Fruit fly (Drosophila melanogaster) whole organism, embryonic: ENCODE measurements around the gene spn-B.
A peak's percentile ranks its signal among the peaks of the same experiment; 100 is the strongest.

Source experiments
- Adf1 ChIP-seq: fragments of 200-800 bp; sonication (Bioruptor generic); IDR thresholded peaks from 2 replicates; pipeline ENCODE4 v1.3.6; 2022; ENCODE audit warnings: missing biosample characterization, missing genetic modification characterization
- B-H2 ChIP-seq: fragments of 200-800 bp; sonication (Bioruptor generic); optimal IDR thresholded peaks from 2 replicates; lab custom pipeline; 2018; ENCODE audit warnings: missing biosample characterization, mild to moderate bottlenecking, missing genetic modification characterization
- CG10979 ChIP-seq: fragments of 200-800 bp; sonication (Bioruptor generic); optimal IDR thresholded peaks from 2 replicates; lab custom pipeline; 2018; ENCODE audit warnings: missing biosample characterization, mild to moderate bottlenecking, missing genetic modification characterization, moderate library complexity
- CG12104 ChIP-seq: fragments of 200-800 bp; sonication (Bioruptor generic); optimal IDR thresholded peaks from 3 replicates; lab custom pipeline; 2016; ENCODE audit warnings: missing biosample characterization, missing genetic modification characterization
- CG12769 ChIP-seq: fragments of 200-800 bp; sonication (Bioruptor generic); optimal IDR thresholded peaks from 2 replicates; lab custom pipeline; 2019; ENCODE audit warnings: missing biosample characterization, mild to moderate bottlenecking, missing genetic modification characterization, moderate library complexity
- CG14710 ChIP-seq: fragments of 200-800 bp; sonication (Bioruptor generic); optimal IDR thresholded peaks from 3 replicates; lab custom pipeline; 2019; ENCODE audit warnings: missing biosample characterization, mild to moderate bottlenecking, missing genetic modification characterization, moderate library complexity
- CG15269 ChIP-seq: fragments of 200-800 bp; sonication (Bioruptor generic); optimal IDR thresholded peaks from 2 replicates; lab custom pipeline; 2018; ENCODE audit warnings: missing biosample characterization, mild to moderate bottlenecking, missing genetic modification characterization, moderate library complexity
- CG15479 ChIP-seq: fragments of 200-800 bp; sonication (Bioruptor generic); optimal IDR thresholded peaks from 3 replicates; lab custom pipeline; 2019; ENCODE audit warnings: missing biosample characterization, mild to moderate bottlenecking, missing genetic modification characterization, moderate library complexity
- CG1602 ChIP-seq: fragments of 200-800 bp; sonication (Bioruptor generic); optimal IDR thresholded peaks from 3 replicates; lab custom pipeline; 2016; ENCODE audit warnings: missing biosample characterization, missing genetic modification characterization
- CG1832 ChIP-seq: fragments of 200-800 bp; sonication (Bioruptor generic); optimal IDR thresholded peaks from 2 replicates; lab custom pipeline; 2017; ENCODE audit warnings: missing biosample characterization, mild to moderate bottlenecking, missing genetic modification characterization, inconsistent platforms
- CG18619 ChIP-seq: fragments of 200-800 bp; sonication (Bioruptor generic); optimal IDR thresholded peaks from 3 replicates; lab custom pipeline; 2017; ENCODE audit warnings: missing biosample characterization, mild to moderate bottlenecking, missing genetic modification characterization
- CG2202 ChIP-seq: fragments of 200-800 bp; sonication (Bioruptor generic); optimal IDR thresholded peaks from 2 replicates; lab custom pipeline; 2018; ENCODE audit warnings: missing biosample characterization, mild to moderate bottlenecking, missing genetic modification characterization
- CG31365 ChIP-seq: fragments of 200-800 bp; sonication (Bioruptor generic); optimal IDR thresholded peaks from 2 replicates; lab custom pipeline; 2018; ENCODE audit warnings: missing biosample characterization, mild to moderate bottlenecking, missing genetic modification characterization
- CG31388 ChIP-seq: fragments of 200-800 bp; sonication (Bioruptor generic); optimal IDR thresholded peaks from 2 replicates; lab custom pipeline; 2016; ENCODE audit warnings: missing biosample characterization, missing genetic modification characterization
- CG32532 ChIP-seq: fragments of 200-800 bp; sonication (Bioruptor generic); IDR thresholded peaks from 2 replicates; pipeline ENCODE4 v1.3.6; 2022; ENCODE audit warnings: missing biosample characterization, missing genetic modification characterization
- CG33213 ChIP-seq: fragments of 200-800 bp; sonication (Bioruptor generic); optimal IDR thresholded peaks from 3 replicates; lab custom pipeline; 2016; ENCODE audit warnings: missing biosample characterization, missing genetic modification characterization
- CG3726 ChIP-seq: fragments of 200-800 bp; sonication (Bioruptor generic); IDR thresholded peaks from 3 replicates; pipeline ENCODE4, ENCODE4 v1.3.6; 2022; ENCODE audit warnings: missing biosample characterization, missing genetic modification characterization
- CG4707 ChIP-seq: fragments of 200-800 bp; sonication (Bioruptor generic); optimal IDR thresholded peaks from 2 replicates; lab custom pipeline; 2018; ENCODE audit warnings: missing biosample characterization, mild to moderate bottlenecking, missing genetic modification characterization, moderate library complexity
- CG7928 ChIP-seq: fragments of 200-800 bp; sonication (Bioruptor generic); optimal IDR thresholded peaks from 2 replicates; lab custom pipeline; 2017; ENCODE audit warnings: missing biosample characterization, mild to moderate bottlenecking, missing genetic modification characterization
- CG9437 ChIP-seq: fragments of 200-800 bp; sonication (Bioruptor generic); optimal IDR thresholded peaks from 2 replicates; lab custom pipeline; 2018; ENCODE audit warnings: missing biosample characterization, mild to moderate bottlenecking, missing genetic modification characterization
- CG9817 ChIP-seq: fragments of 200-800 bp; sonication (Bioruptor generic); optimal IDR thresholded peaks from 2 replicates; lab custom pipeline; 2018; ENCODE audit warnings: missing biosample characterization, mild to moderate bottlenecking, missing genetic modification characterization, moderate library complexity
- CG9876 ChIP-seq: fragments of 200-800 bp; sonication (Bioruptor generic); optimal IDR thresholded peaks from 2 replicates; lab custom pipeline; 2016; ENCODE audit warnings: missing biosample characterization, missing genetic modification characterization
- HHEX ChIP-seq: fragments of 200-800 bp; sonication (Bioruptor generic); optimal IDR thresholded peaks from 3 replicates; lab custom pipeline; 2017; ENCODE audit warnings: missing biosample characterization, mild to moderate bottlenecking, missing genetic modification characterization, missing genetic modification reagents
- HLH54F ChIP-seq: fragments of 200-800 bp; sonication (Bioruptor generic); optimal IDR thresholded peaks from 3 replicates; lab custom pipeline; 2016; ENCODE audit warnings: missing biosample characterization, missing genetic modification characterization
- Hmr ChIP-seq: fragments of 200-800 bp; sonication (Bioruptor generic); optimal IDR thresholded peaks from 3 replicates; lab custom pipeline; 2017; ENCODE audit warnings: mild to moderate bottlenecking, missing biosample characterization, missing genetic modification reagents, missing genetic modification characterization
- Hmx ChIP-seq: fragments of 200-800 bp; sonication (Bioruptor generic); optimal IDR thresholded peaks from 2 replicates; lab custom pipeline; 2016; ENCODE audit warnings: missing biosample characterization, missing genetic modification characterization
- Hr78 ChIP-seq, 2 experiments: fragments of 200-800 bp in 1 of 2; fragments of >200 bp in 1 of 2; sonication (Bioruptor generic) in 1 of 2; optimal IDR thresholded peaks; 2 replicates each; lab custom pipeline; 2017 to 2019; ENCODE audit warnings: missing biosample characterization in 2 of 2, missing genetic modification characterization in 2 of 2, mild to moderate bottlenecking in 1 of 2, moderate library complexity in 1 of 2
- Max ChIP-seq: fragments of 200-800 bp; sonication (Bioruptor generic); optimal IDR thresholded peaks from 2 replicates; lab custom pipeline; 2016; ENCODE audit warnings: missing biosample characterization, mild to moderate bottlenecking, missing genetic modification characterization
- Mrtf ChIP-seq: fragments of 200-800 bp; sonication (Bioruptor generic); IDR thresholded peaks from 3 replicates; pipeline ENCODE4 v1.3.6; 2022; ENCODE audit warnings: missing biosample characterization, missing genetic modification characterization
- NC2β ChIP-seq: fragments of 200-800 bp; sonication (Bioruptor generic); optimal IDR thresholded peaks from 2 replicates; lab custom pipeline; 2016; ENCODE audit warnings: missing biosample characterization, missing genetic modification characterization
- Nf-YC ChIP-seq: fragments of 200-800 bp; optimal IDR thresholded peaks from 3 replicates; lab custom pipeline; 2019; ENCODE audit warnings: missing biosample characterization, mild to moderate bottlenecking, missing genetic modification characterization, moderate library complexity
- Rfx ChIP-seq: fragments of 200-800 bp; sonication (Bioruptor generic); IDR thresholded peaks from 2 replicates; pipeline ENCODE4 v1.3.6; 2022; ENCODE audit warnings: missing biosample characterization, missing genetic modification characterization
- TFAM ChIP-seq: fragments of 200-800 bp; sonication (Bioruptor generic); optimal IDR thresholded peaks from 2 replicates; lab custom pipeline; 2017; ENCODE audit warnings: missing biosample characterization, missing genetic modification characterization, inconsistent platforms
- Xbp1 ChIP-seq: fragments of 200-800 bp; sonication (Bioruptor generic); optimal IDR thresholded peaks from 3 replicates; lab custom pipeline; 2016; ENCODE audit warnings: missing biosample characterization, mild to moderate bottlenecking, missing genetic modification characterization
- bsh ChIP-seq, 2 experiments: fragments of 200-800 bp; sonication (Bioruptor generic); optimal IDR thresholded peaks; 2 replicates each; lab custom pipeline; 2017 to 2018; ENCODE audit warnings: mild to moderate bottlenecking in 2 of 2, missing biosample characterization in 2 of 2, missing genetic modification characterization in 2 of 2, moderate library complexity in 1 of 2
- btn ChIP-seq: fragments of 200-800 bp; sonication (Bioruptor generic); optimal IDR thresholded peaks from 2 replicates; lab custom pipeline; 2016; ENCODE audit warnings: missing biosample characterization, missing genetic modification characterization
- chif ChIP-seq, 2 experiments: fragments of 200-800 bp; sonication (Bioruptor generic); optimal IDR thresholded peaks; 3 replicates each; lab custom pipeline; 2016; ENCODE audit warnings: missing biosample characterization in 2 of 2, missing genetic modification characterization in 2 of 2
- chinmo ChIP-seq: fragments of 200-800 bp; sonication (Bioruptor generic); IDR thresholded peaks from 4 replicates; pipeline ENCODE4 v1.3.6; 2022; ENCODE audit warnings: missing biosample characterization, missing genetic modification characterization; ENCODE audit not compliant: partially characterized antibody
- fd96Cb ChIP-seq: fragments of 200-800 bp; sonication (Bioruptor generic); optimal IDR thresholded peaks from 2 replicates; lab custom pipeline; 2018; ENCODE audit warnings: missing biosample characterization, mild to moderate bottlenecking, missing genetic modification characterization, moderate library complexity
- jigr1 ChIP-seq: fragments of 200-800 bp; sonication (Bioruptor generic); IDR thresholded peaks from 3 replicates; pipeline ENCODE4 v1.3.6; 2022; ENCODE audit warnings: missing biosample characterization, missing genetic modification characterization
- ken ChIP-seq: fragments of 200-800 bp; sonication (Bioruptor generic); IDR thresholded peaks from 3 replicates; pipeline ENCODE4 v1.3.6; 2022; ENCODE audit warnings: missing biosample characterization, missing genetic modification characterization
- klu ChIP-seq: fragments of 200-800 bp; sonication (Bioruptor generic); IDR thresholded peaks from 2 replicates; pipeline ENCODE4 v1.3.6; 2022; ENCODE audit warnings: missing biosample characterization, missing genetic modification characterization
- lbe ChIP-seq: fragments of 200-800 bp; sonication (Bioruptor generic); optimal IDR thresholded peaks from 2 replicates; lab custom pipeline; 2016; ENCODE audit warnings: missing biosample characterization, mild to moderate bottlenecking, missing genetic modification characterization
- onecut ChIP-seq: fragments of 200-800 bp; sonication (Bioruptor generic); IDR thresholded peaks from 2 replicates; pipeline ENCODE4 v1.3.6; 2022; ENCODE audit warnings: missing biosample characterization, missing genetic modification characterization
- pfk ChIP-seq: fragments of 200-800 bp; sonication (Bioruptor generic); optimal IDR thresholded peaks from 2 replicates; lab custom pipeline; 2018; ENCODE audit warnings: missing biosample characterization, mild to moderate bottlenecking, missing genetic modification characterization, moderate library complexity
- pzg ChIP-seq: fragments of 200-800 bp; sonication (Bioruptor generic); optimal IDR thresholded peaks from 3 replicates; lab custom pipeline; 2018; ENCODE audit warnings: missing biosample characterization, mild to moderate bottlenecking, missing genetic modification characterization, moderate library complexity
- ranshi ChIP-seq: fragments of 200-800 bp; sonication (Bioruptor generic); IDR thresholded peaks from 2 replicates; pipeline ENCODE4 v1.3.6; 2022; ENCODE audit warnings: missing biosample characterization, missing genetic modification characterization
- tap ChIP-seq: fragments of 200-800 bp; optimal IDR thresholded peaks from 3 replicates; lab custom pipeline; 2019; ENCODE audit warnings: missing biosample characterization, mild to moderate bottlenecking, missing genetic modification characterization, moderate library complexity
- tup ChIP-seq: fragments of 200-800 bp; sonication (Bioruptor generic); optimal IDR thresholded peaks from 2 replicates; lab custom pipeline; 2016; ENCODE audit warnings: missing biosample characterization, mild to moderate bottlenecking, missing genetic modification characterization, moderate library complexity
- zfh2 ChIP-seq: fragments of 200-800 bp; sonication (Bioruptor generic); optimal IDR thresholded peaks from 2 replicates; lab custom pipeline; 2016; ENCODE audit warnings: missing biosample characterization, missing genetic modification characterization

The spn-B gene

dm6 chr3R:14279311-14279998 lies 48.4 kb upstream of the spn-B start (continued):
- TF ChIP-seq CG31388 (no peak), jigr1 (GFP tag; lab: Robert Waterston, UW) (no peak), Max (GFP tag; lab: Kevin White, UChicago) (peak; percentile 11), CG7928 (GFP tag; lab: Kevin White, UChicago) (no peak), CG12104 (GFP tag; lab: Kevin White, UChicago) (no peak), tap (no peak), lbe (GFP tag; lab: Kevin White, UChicago) (no peak), CG12769 (no peak), zfh2 (no peak), Nf-YC (no peak), Hr78 (GFP tag; optimal IDR thresholded peaks at IDR 0.05; lab: Kevin White, UChicago) (no peak), Hmr (GFP tag; lab: Kevin White, UChicago) (peak; percentile 49), CG14710 (tag; lab: Kevin White, UChicago) (peak; percentile 28), pzg (GFP tag; lab: Kevin White, UChicago) (no peak), fd96Cb (tag; lab: Kevin White, UChicago) (no peak), bsh (GFP tag; optimal IDR thresholded peaks at IDR 0.05; lab: Kevin White, UChicago) (no peak), CG9437 (GFP tag; lab: Kevin White, UChicago) (peak; percentile 17), B-H2 (GFP tag; lab: Kevin White, UChicago) (no peak), ranshi (GFP tag; lab: Robert Waterston, UW) (no peak), CG9876 (GFP tag; lab: Kevin White, UChicago) (no peak), Rfx (GFP tag; lab: Robert Waterston, UW) (no peak; the same call in 1 of the 2 replicates), CG1832 (GFP tag; lab: Kevin White, UChicago) (no peak), Mrtf (no peak), CG9817 (tag; lab: Kevin White, UChicago) (no peak), CG1602 (no peak), CG3726 (GFP tag; lab: Robert Waterston, UW) (no peak), NC2β (GFP tag; lab: Kevin White, UChicago) (no peak), onecut (GFP tag; lab: Robert Waterston, UW) (no peak), CG15269 (tag; lab: Kevin White, UChicago) (peak; percentile 40), CG18619 (GFP tag; lab: Kevin White, UChicago) (no peak), CG33213 (GFP tag; lab: Kevin White, UChicago) (no peak), tup (GFP tag; lab: Kevin White, UChicago) (no peak), HHEX (GFP tag; lab: Kevin White, UChicago) (no peak), klu (GFP tag; lab: Robert Waterston, UW) (no peak), CG31365 (no peak), Adf1 (GFP tag; lab: Robert Waterston, UW) (no peak), CG4707 (GFP tag; lab: Kevin White, UChicago) (no peak), CG2202 (tag; lab: Kevin White, UChicago) (no peak), HLH54F (GFP tag; lab: Kevin White, UChicago) (no peak), CG15479 (GFP tag; lab: Kevin White, UChicago) (no peak), CG10979 (tag; lab: Kevin White, UChicago) (peak; percentile 52), Hmx (GFP tag; lab: Kevin White, UChicago) (no peak), btn (GFP tag; lab: Kevin White, UChicago) (no peak), ken (GFP tag; lab: Robert Waterston, UW) (no peak), chif (GFP tag; optimal IDR thresholded peaks at IDR 0.05; lab: Kevin White, UChicago) (no peak), TFAM (no peak), Xbp1 (peak; percentile 2), CG32532 (no peak), chinmo (GFP tag; lab: Robert Waterston, UW) (no peak), pfk (GFP tag; lab: Kevin White, UChicago) (no peak)
